Worm (Caenorhabditis elegans): ENCODE data around the gene pdf-2.
A peak's percentile ranks its signal among the peaks of the same experiment; 100 is the strongest.

pdf-2 gene

DNA sequence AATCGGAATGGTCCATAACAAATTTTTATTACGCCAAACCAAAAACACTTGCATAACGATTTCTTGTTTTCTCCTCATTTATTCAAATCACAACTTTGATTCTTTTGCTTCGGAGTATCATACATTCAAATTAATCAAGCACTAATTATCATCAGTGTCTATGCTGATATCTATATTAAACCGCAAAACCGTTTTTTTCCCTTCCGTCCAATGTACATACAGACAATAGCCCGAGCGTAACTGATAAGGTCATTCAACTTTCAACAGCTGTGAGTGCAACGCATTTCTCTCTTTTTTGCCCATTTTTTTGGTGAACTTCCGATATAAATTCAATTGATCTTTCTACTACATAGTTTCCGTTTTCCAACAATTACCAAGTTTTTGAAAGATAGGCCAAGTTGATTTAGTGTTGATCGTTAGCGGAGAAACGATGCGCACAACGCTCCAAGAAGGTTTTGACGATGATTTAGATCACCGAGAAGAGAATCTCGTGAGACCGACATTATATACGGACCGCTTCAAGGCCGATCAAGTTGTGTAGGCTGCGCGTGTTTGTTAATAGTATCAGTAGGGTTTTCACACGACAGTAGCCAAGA lies 14.6 kb downstream of the pdf-2 start (continued):
- TF ChIP-seq blmp-1 (tag; optimal IDR thresholded peaks at IDR 0.05): peak; percentile 73
- TF ChIP-seq unc-130 (tag; optimal IDR thresholded peaks at IDR 0.05): peak; percentile 52

DNA sequence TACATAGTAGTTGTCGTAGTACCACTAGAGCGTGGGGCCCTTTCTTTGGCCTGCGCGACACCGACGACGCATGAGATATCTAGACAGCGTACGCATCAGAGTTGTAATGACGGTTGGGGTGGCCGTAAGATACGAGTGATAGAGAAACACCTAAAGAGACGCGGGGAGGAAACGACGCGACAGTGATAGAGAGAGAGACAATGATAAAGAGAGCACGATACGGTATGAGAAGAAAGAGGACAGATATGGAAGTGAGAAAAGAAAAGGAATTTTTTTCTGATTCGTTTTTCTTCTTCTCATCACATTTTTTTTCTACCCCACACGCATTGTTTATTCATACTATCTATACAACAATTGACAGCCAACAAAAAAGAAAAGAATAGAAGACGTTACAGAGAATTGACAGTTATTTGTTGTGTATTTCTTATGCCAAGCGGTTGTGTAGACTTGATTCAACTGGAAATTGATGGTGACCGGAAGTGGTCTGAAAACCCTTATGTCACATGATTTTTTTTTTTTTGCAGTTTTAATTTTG lies 15.3 kb downstream of the pdf-2 start:
- no peak for TF ChIP-seq pag-3 (tag; optimal IDR thresholded peaks at IDR 0.05; ENCODE audit: borderline replicate concordance, insufficient read depth)
- peak in 1 of 6 experiments; percentile 46 for TF ChIP-seq elt-3 (tag; optimal IDR thresholded peaks at IDR 0.05)
- peak in 1 of 2 experiments; percentile 4 for TF ChIP-seq lin-35 (GFP tag; optimal IDR thresholded peaks at IDR 0.05)
- TF ChIP-seq lsy-2 (tag; optimal IDR thresholded peaks at IDR 0.05): peak in 1 of 2 experiments; percentile 34
- TF ChIP-seq skn-1 (tag; optimal IDR thresholded peaks at IDR 0.05): peak; percentile 22
- TF ChIP-seq nhr-85 (tag): peak; percentile 73
- TF ChIP-seq grh-1 (GFP tag; IDR thresholded peaks at IDR 0.05): no peak
- TF ChIP-seq nhr-237 (tag; optimal IDR thresholded peaks at IDR 0.05): no peak
- TF ChIP-seq nhr-11 (tag; optimal IDR thresholded peaks at IDR 0.05): no peak
- no peak for TF ChIP-seq ztf-4 (tag; optimal IDR thresholded peaks at IDR 0.05)
- no peak for TF ChIP-seq aly-2 (tag; optimal IDR thresholded peaks at IDR 0.05)
- peak; percentile 8 for TF ChIP-seq lin-14 (GFP tag; optimal IDR thresholded peaks at IDR 0.05)
- peak; percentile 63 for TF ChIP-seq blmp-1 (tag; optimal IDR thresholded peaks at IDR 0.05)
- TF ChIP-seq lin-39 (tag; optimal IDR thresholded peaks at IDR 0.05): no peak
- TF ChIP-seq ceh-8 (GFP tag; optimal IDR thresholded peaks at IDR 0.05): no peak
- TF ChIP-seq elt-2 (tag; optimal IDR thresholded peaks at IDR 0.05): peak; percentile 47
- no peak for TF ChIP-seq hlh-17 (GFP tag; optimal IDR thresholded peaks at IDR 0.05; ENCODE audit: borderline replicate concordance)

DNA sequence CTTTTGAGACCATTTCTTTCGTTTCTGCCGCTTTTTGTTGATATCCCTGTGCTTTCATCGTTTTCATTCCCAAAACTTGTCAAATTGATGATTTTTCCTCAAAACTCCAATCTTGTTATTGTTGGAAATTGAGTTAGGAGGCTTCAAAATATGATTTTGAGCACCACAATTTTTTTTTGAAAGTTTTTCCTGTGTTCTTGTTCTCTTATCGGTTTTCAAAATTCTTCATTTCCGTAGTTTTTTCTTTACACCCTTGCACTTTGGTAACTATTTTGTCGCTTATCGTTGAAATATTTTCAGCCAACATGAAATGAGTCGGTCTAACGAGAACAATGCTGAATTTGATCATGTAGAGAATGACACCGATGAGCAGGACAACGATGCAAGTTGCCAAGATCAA lies 17.4 kb downstream of the pdf-2 start, which contains the start of gene F48B9.1:
F48B9.1 (plus strand) TSS at position 301 of the 400 bp plus-strand sequence.
- TF ChIP-seq efl-1 (optimal IDR thresholded peaks at IDR 0.05) (no peak), efl-1 (GFP tag; optimal IDR thresholded peaks at IDR 0.05 in 1 of 2) (peak in 1 of 2 experiments; percentile 72), fkh-10 (GFP tag; optimal IDR thresholded peaks at IDR 0.05) (no peak)

DNA sequence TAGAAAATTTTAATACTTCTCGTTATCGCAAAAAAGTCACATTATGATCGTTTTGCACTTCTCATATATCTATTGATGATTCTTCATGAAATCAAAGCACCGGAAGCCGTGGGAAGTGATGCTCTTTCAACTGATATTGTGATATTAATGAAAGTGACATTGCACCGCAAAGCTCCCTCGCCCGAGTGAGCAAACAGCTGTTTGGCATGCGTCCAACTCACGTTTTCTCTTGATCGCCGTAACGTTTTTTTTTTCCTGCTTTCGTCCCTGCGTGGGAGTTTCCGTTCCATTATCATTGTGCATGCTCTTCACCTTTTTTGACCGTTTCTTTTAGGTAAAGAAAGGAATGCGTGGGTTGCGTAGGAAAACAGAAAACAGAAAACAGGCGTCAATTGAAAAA lies 25.7 kb downstream of the pdf-2 start:
- TF ChIP-seq lir-3 (tag; optimal IDR thresholded peaks at IDR 0.05; ENCODE audit: poor library complexity) (no peak), ama-1 (optimal IDR thresholded peaks at IDR 0.05) (no peak), Y116A8C.19 (tag; optimal IDR thresholded peaks at IDR 0.05; ENCODE audit: borderline replicate concordance) (no peak), fkh-4 (tag; optimal IDR thresholded peaks at IDR 0.05; ENCODE audit: borderline replicate concordance) (no peak), rnt-1 (tag; optimal IDR thresholded peaks at IDR 0.05) (peak; percentile 48), unc-130 (tag; optimal IDR thresholded peaks at IDR 0.05) (no peak), irx-1 (tag; optimal IDR thresholded peaks at IDR 0.05) (no peak), ces-1 (GFP tag; optimal IDR thresholded peaks at IDR 0.05) (no peak), elt-2 (tag; optimal IDR thresholded peaks at IDR 0.05) (no peak), ceh-88 (GFP tag; IDR thresholded peaks at IDR 0.05) (no peak), dsc-1 (tag; optimal IDR thresholded peaks at IDR 0.05) (no peak), fkh-8 (tag; optimal IDR thresholded peaks at IDR 0.05) (no peak), unc-30 (tag; optimal IDR thresholded peaks at IDR 0.05) (no peak), jun-1 (tag; optimal IDR thresholded peaks at IDR 0.05) (no peak), unc-98 (GFP tag; IDR thresholded peaks at IDR 0.05) (no peak), lsy-2 (tag; optimal IDR thresholded peaks at IDR 0.05) (no peak), nhr-237 (tag; optimal IDR thresholded peaks at IDR 0.05) (no peak), nhr-71 (tag; optimal IDR thresholded peaks at IDR 0.05) (peak; percentile 6), hlh-4 (tag; optimal IDR thresholded peaks at IDR 0.05) (no peak), skn-1 (tag; optimal IDR thresholded peaks at IDR 0.05) (no peak), aha-1 (tag; optimal IDR thresholded peaks at IDR 0.05) (no peak), unc-62 (GFP tag; optimal IDR thresholded peaks at IDR 0.05) (no peak), snpc-4 (tag; optimal IDR thresholded peaks at IDR 0.05) (no peak), lin-14 (GFP tag; optimal IDR thresholded peaks at IDR 0.05) (peak; percentile 63), nhr-19 (GFP tag; conservative IDR thresholded peaks at IDR 0.05) (no peak), efl-1 (optimal IDR thresholded peaks at IDR 0.05) (no peak), efl-1 (GFP tag; optimal IDR thresholded peaks at IDR 0.05 in 1 of 2) (no peak)

Measured in whole organism, L1 larva.